Worm (Caenorhabditis elegans) whole organism, young adult: ENCODE results near the gene T03F7.5.

Experiments used
- B0019.2 ChIP-seq: fragments of 200-800 bp; sonication (Bioruptor generic); conservative IDR thresholded peaks from 2 replicates; pipeline ENCODE4 v1.3.6; 2022; ENCODE audit warnings: missing genetic modification reagents, missing genetic modification characterization, missing compliant biosample characterization
- B0035.1 ChIP-seq: sonication (generic microtip); optimal IDR thresholded peaks from 2 replicates; lab custom pipeline; 2016; ENCODE audit warnings: missing genetic modification characterization, mild to moderate bottlenecking, missing compliant biosample characterization, missing genotype, missing genetic modification reagents
- ZK185.1 ChIP-seq: sonication (generic microtip); optimal IDR thresholded peaks from 2 replicates; lab custom pipeline; 2016; ENCODE audit warnings: mild to moderate bottlenecking, missing genetic modification characterization, missing compliant biosample characterization; ENCODE audit not compliant: poor library complexity, severe bottlenecking
- akir-1 ChIP-seq: fragments of 200-800 bp; sonication (Bioruptor generic); optimal IDR thresholded peaks from 2 replicates; lab custom pipeline; 2018; ENCODE audit warnings: mild to moderate bottlenecking, missing genetic modification characterization, moderate library complexity, missing compliant biosample characterization
- ama-1 ChIP-seq, 3 experiments: fragments of 150-350 bp in 1 of 3; sonication (generic microtip) in 2 of 3; optimal IDR thresholded peaks; 2 replicates each; lab custom pipeline; 2014 to 2018; ENCODE audit warnings: missing biosample characterization in 2 of 3, missing genetic modification characterization in 2 of 3, missing genetic modification reagents in 2 of 3
- atf-7 ChIP-seq: sonication (generic microtip); optimal IDR thresholded peaks from 2 replicates; lab custom pipeline; 2017; ENCODE audit warnings: mild to moderate bottlenecking, missing genetic modification characterization, missing compliant biosample characterization
- attf-5 ChIP-seq: fragments of 200-800 bp; sonication (Bioruptor generic); optimal IDR thresholded peaks from 2 replicates; lab custom pipeline; 2018; ENCODE audit warnings: mild to moderate bottlenecking, missing genetic modification characterization, missing compliant biosample characterization
- attf-6 ChIP-seq: fragments of 200-800 bp; sonication (Bioruptor generic); IDR thresholded peaks from 2 replicates; pipeline ENCODE4 v1.3.6; 2022; ENCODE audit warnings: missing genetic modification reagents, missing genetic modification characterization, missing compliant biosample characterization
- bed-1 ChIP-seq: fragments of 200-800 bp; sonication (Bioruptor generic); IDR thresholded peaks from 2 replicates; pipeline ENCODE4 v1.3.6; 2022; ENCODE audit warnings: missing genetic modification reagents, missing genetic modification characterization, missing compliant biosample characterization
- bed-2 ChIP-seq: fragments of 200-800 bp; sonication (Bioruptor generic); IDR thresholded peaks from 2 replicates; pipeline ENCODE4 v1.3.6; 2022; ENCODE audit warnings: missing genetic modification reagents, missing genetic modification characterization, missing compliant biosample characterization
- ccch-3 ChIP-seq: fragments of 200-800 bp; sonication (Bioruptor generic); optimal IDR thresholded peaks from 2 replicates; lab custom pipeline; 2018; ENCODE audit warnings: mild to moderate bottlenecking, missing genetic modification characterization, missing compliant biosample characterization
- cebp-2 ChIP-seq: fragments of 200-800 bp; sonication (Bioruptor generic); IDR thresholded peaks from 2 replicates; pipeline ENCODE4 v1.3.6; 2022; ENCODE audit warnings: missing genetic modification characterization, missing compliant biosample characterization
- ceh-100 ChIP-seq: fragments of 200-800 bp; sonication (Bioruptor generic); IDR thresholded peaks from 2 replicates; pipeline ENCODE4 v1.3.6; 2022; ENCODE audit warnings: missing genetic modification reagents, missing genetic modification characterization, missing compliant biosample characterization
- ceh-58 ChIP-seq: fragments of 200-800 bp; sonication (Bioruptor generic); IDR thresholded peaks from 2 replicates; pipeline ENCODE4 v1.3.6; 2022; ENCODE audit warnings: missing genetic modification characterization, missing compliant biosample characterization
- chd-7 ChIP-seq: sonication (generic microtip); optimal IDR thresholded peaks from 2 replicates; lab custom pipeline; 2016; ENCODE audit warnings: mild to moderate bottlenecking, missing genetic modification characterization, moderate library complexity, missing compliant biosample characterization
- dpff-1 ChIP-seq: sonication (generic microtip); optimal IDR thresholded peaks from 2 replicates; lab custom pipeline; 2017; ENCODE audit warnings: mild to moderate bottlenecking, missing genetic modification characterization, missing compliant biosample characterization
- ekl-4 ChIP-seq: fragments of 200-800 bp; sonication (Bioruptor generic); IDR thresholded peaks from 2 replicates; pipeline ENCODE4 v1.3.6; 2022; ENCODE audit warnings: missing genetic modification reagents, missing genetic modification characterization, missing compliant biosample characterization
- ets-4 ChIP-seq: fragments of 200-800 bp; sonication (Bioruptor generic); optimal IDR thresholded peaks from 2 replicates; lab custom pipeline; 2018; ENCODE audit warnings: mild to moderate bottlenecking, missing genetic modification characterization, missing compliant biosample characterization
- fkh-3 ChIP-seq: sonication (generic microtip); optimal IDR thresholded peaks from 2 replicates; lab custom pipeline; 2016; ENCODE audit warnings: mild to moderate bottlenecking, missing genetic modification characterization, missing compliant biosample characterization
- him-1 ChIP-seq: sonication (generic microtip); optimal IDR thresholded peaks from 2 replicates; lab custom pipeline; 2016; ENCODE audit warnings: missing genotype, missing genetic modification reagents, missing genetic modification characterization, missing compliant biosample characterization
- hrde-1 ChIP-seq: sonication (generic microtip); optimal IDR thresholded peaks from 2 replicates; lab custom pipeline; 2016; ENCODE audit warnings: missing genetic modification characterization, mild to moderate bottlenecking, missing compliant biosample characterization, moderate library complexity, missing genotype, missing genetic modification reagents, borderline replicate concordance
- hsf-1 ChIP-seq: fragments of 200-800 bp; sonication (Bioruptor generic); IDR thresholded peaks from 2 replicates; pipeline ENCODE4 v1.3.6; 2022; ENCODE audit warnings: missing genetic modification reagents, missing genetic modification characterization, missing compliant biosample characterization
- lag-1 ChIP-seq: fragments of 200-800 bp; sonication (Bioruptor generic); IDR thresholded peaks from 2 replicates; pipeline ENCODE4 v1.3.6; 2022; ENCODE audit warnings: missing genetic modification reagents, missing genetic modification characterization, missing compliant biosample characterization
- let-607 ChIP-seq, 2 experiments: fragments of 200-800 bp in 1 of 2; sonication (Bioruptor generic) in 1 of 2; sonication (generic microtip) in 1 of 2; optimal IDR thresholded peaks; 2 replicates each; lab custom pipeline; 2016 to 2018; ENCODE audit warnings: mild to moderate bottlenecking in 2 of 2, missing compliant biosample characterization in 2 of 2, missing genetic modification characterization in 2 of 2, moderate library complexity in 2 of 2, missing genotype in 1 of 2
- lsy-27 ChIP-seq: sonication (generic microtip); optimal IDR thresholded peaks from 2 replicates; lab custom pipeline; 2017; ENCODE audit warnings: missing genetic modification characterization, mild to moderate bottlenecking, missing compliant biosample characterization, antibody characterized with exemption, missing genotype, borderline replicate concordance; ENCODE audit not compliant: insufficient read depth
- mes-4 ChIP-seq: sonication (generic microtip); optimal IDR thresholded peaks from 2 replicates; lab custom pipeline; 2016; ENCODE audit warnings: missing genotype, missing genetic modification characterization, missing compliant biosample characterization
- nfyb-1 ChIP-seq: fragments of 200-800 bp; sonication (Bioruptor generic); IDR thresholded peaks from 2 replicates; pipeline ENCODE4 v1.3.6; 2022; ENCODE audit warnings: missing genetic modification reagents, missing genetic modification characterization, missing compliant biosample characterization
- nhr-120 ChIP-seq: fragments of 200-800 bp; sonication (Bioruptor generic); IDR thresholded peaks from 2 replicates; pipeline ENCODE4 v1.3.6; 2022; ENCODE audit warnings: missing genetic modification characterization, missing compliant biosample characterization
- nhr-27 ChIP-seq: fragments of 200-800 bp; sonication (Bioruptor generic); optimal IDR thresholded peaks from 2 replicates; lab custom pipeline; 2018; ENCODE audit warnings: mild to moderate bottlenecking, missing genetic modification characterization, moderate library complexity, missing compliant biosample characterization
- nhr-90 ChIP-seq: sonication (generic microtip); optimal IDR thresholded peaks from 2 replicates; lab custom pipeline; 2016; ENCODE audit warnings: missing genotype, mild to moderate bottlenecking, missing genetic modification characterization, missing compliant biosample characterization
- rcor-1 ChIP-seq: fragments of 200-800 bp; sonication (Bioruptor generic); IDR thresholded peaks from 2 replicates; pipeline ENCODE4 v1.3.6; 2022; ENCODE audit warnings: missing genetic modification reagents, missing genetic modification characterization, missing compliant biosample characterization
- rec-8 ChIP-seq, 2 experiments: sonication (generic microtip); optimal IDR thresholded peaks; 2 replicates each; lab custom pipeline; 2016; ENCODE audit warnings: mild to moderate bottlenecking in 2 of 2, missing genetic modification characterization in 2 of 2, missing genetic modification reagents in 2 of 2, missing genotype in 2 of 2, missing biosample characterization in 1 of 2, missing compliant biosample characterization in 1 of 2, moderate library complexity in 1 of 2
- repo-1 ChIP-seq: sonication (generic microtip); optimal IDR thresholded peaks from 2 replicates; lab custom pipeline; 2017; ENCODE audit warnings: mild to moderate bottlenecking, missing genetic modification characterization, missing compliant biosample characterization
- rpc-1 ChIP-seq, 2 experiments: fragments of 150-350 bp in 1 of 2; sonication (generic microtip) in 1 of 2; optimal IDR thresholded peaks; 2 replicates each; lab custom pipeline; 2014 to 2018; ENCODE audit warnings: missing biosample characterization in 1 of 2, missing genetic modification characterization in 1 of 2, missing genetic modification reagents in 1 of 2, missing genotype in 1 of 2
- snpc-3.4 ChIP-seq: sonication (generic microtip); optimal IDR thresholded peaks from 2 replicates; lab custom pipeline; 2017; ENCODE audit warnings: missing genetic modification characterization, mild to moderate bottlenecking, missing compliant biosample characterization, antibody characterized with exemption, moderate library complexity, missing genotype, missing genetic modification reagents
- snpc-4 ChIP-seq, 5 experiments: fragments of 150-350 bp in 1 of 5; sonication (generic microtip) in 4 of 5; optimal IDR thresholded peaks; 2 replicates each; lab custom pipeline; 2014 to 2018; ENCODE audit warnings: missing genetic modification characterization in 5 of 5, missing biosample characterization in 3 of 5, antibody characterized with exemption in 2 of 5, mild to moderate bottlenecking in 2 of 5, missing compliant biosample characterization in 2 of 5, missing genotype in 2 of 5, moderate library complexity in 2 of 5, missing genetic modification reagents in 1 of 5
- tbx-9 ChIP-seq: sonication (generic microtip); optimal IDR thresholded peaks from 2 replicates; lab custom pipeline; 2016; ENCODE audit warnings: borderline replicate concordance, missing genetic modification characterization, inconsistent platforms, missing compliant biosample characterization
- unc-130 ChIP-seq: sonication (generic microtip); optimal IDR thresholded peaks from 2 replicates; lab custom pipeline; 2016; ENCODE audit warnings: missing genetic modification reagents, missing genetic modification characterization, missing compliant biosample characterization
- ztf-28 ChIP-seq: fragments of 200-800 bp; sonication (Bioruptor generic); IDR thresholded peaks from 2 replicates; pipeline ENCODE4 v1.3.6; 2022; ENCODE audit warnings: missing genetic modification reagents, missing genetic modification characterization, missing compliant biosample characterization
- ztf-3 ChIP-seq: fragments of 200-800 bp; sonication (Bioruptor generic); optimal IDR thresholded peaks from 2 replicates; lab custom pipeline; 2018; ENCODE audit warnings: mild to moderate bottlenecking, missing genetic modification characterization, missing compliant biosample characterization
- ztf-6 ChIP-seq: fragments of 200-800 bp; sonication (Bioruptor generic); IDR thresholded peaks from 2 replicates; pipeline ENCODE4 v1.3.6; 2022; ENCODE audit warnings: missing genetic modification reagents, missing genetic modification characterization, missing compliant biosample characterization

The T03F7.5 gene

DNA sequence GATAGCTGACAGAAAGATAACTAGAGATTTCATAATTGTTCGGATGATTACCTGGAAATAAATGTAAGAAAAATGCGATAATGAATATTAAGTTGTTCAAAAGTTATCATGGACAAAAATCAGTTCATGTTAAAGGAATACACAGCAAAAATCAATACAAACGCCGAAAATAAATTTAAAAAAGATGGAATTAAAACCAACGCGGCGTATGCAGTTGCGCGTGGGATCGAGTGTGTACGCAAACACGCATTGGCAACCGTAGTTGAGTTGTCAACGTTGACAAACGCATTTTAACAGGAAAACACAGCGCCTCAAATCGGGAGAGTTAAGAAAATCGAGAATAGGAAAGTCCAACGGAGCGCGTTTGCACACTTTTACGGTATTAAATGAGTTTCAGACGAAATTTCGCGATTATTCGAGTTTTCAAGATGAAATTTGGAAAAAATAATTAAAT is 28.4 kb upstream of the T03F7.5 start, which contains the start of gene tmed-10 (continued):
- TF ChIP-seq ccch-3, result no peak
- TF ChIP-seq atf-7 (tag; lab: Kevin White, UChicago), result no peak
- peak; percentile 89 for TF ChIP-seq rcor-1 (GFP tag; lab: Robert Waterston, UW)
- TF ChIP-seq snpc-4 (GFP tag; optimal IDR thresholded peaks at IDR 0.05; lab: Kevin White, UChicago), result peak; percentile 28
- peak in 3 of 4 experiments; percentile 27 to 72 (median 57) for TF ChIP-seq snpc-4 (tag; optimal IDR thresholded peaks at IDR 0.05; lab: Kevin White, UChicago)
- TF ChIP-seq nfyb-1 (GFP tag; lab: Robert Waterston, UW), result peak; percentile 76
- no peak for TF ChIP-seq nhr-120 (GFP tag; lab: Robert Waterston, UW)
- TF ChIP-seq B0019.2 (GFP tag; lab: Robert Waterston, UW), result peak; percentile 38; the same call in 1 of the 2 replicates
- TF ChIP-seq B0035.1 (tag; lab: Kevin White, UChicago), result no peak
- TF ChIP-seq ceh-100 (GFP tag; lab: Robert Waterston, UW), result peak; percentile 89
- TF ChIP-seq repo-1 (tag; lab: Kevin White, UChicago), result no peak
- peak; percentile 93 to 94 for TF ChIP-seq let-607 (tag; optimal IDR thresholded peaks at IDR 0.05; lab: Kevin White, UChicago)
- no peak for TF ChIP-seq him-1 (tag; lab: Kevin White, UChicago)
- no peak for TF ChIP-seq ztf-3 (GFP tag; lab: Kevin White, UChicago)
- TF ChIP-seq bed-2 (GFP tag; lab: Robert Waterston, UW), result no peak
- no peak for TF ChIP-seq nhr-90 (tag; lab: Kevin White, UChicago)
- no peak for TF ChIP-seq lag-1 (GFP tag; lab: Robert Waterston, UW)
- TF ChIP-seq akir-1 (GFP tag; lab: Kevin White, UChicago), result no peak
- no peak for TF ChIP-seq unc-130 (GFP tag; lab: Kevin White, UChicago)
- TF ChIP-seq ztf-28 (GFP tag; lab: Robert Waterston, UW), result no peak
- peak; percentile 77 for TF ChIP-seq ekl-4 (GFP tag; lab: Robert Waterston, UW)
- TF ChIP-seq attf-5 (GFP tag; lab: Kevin White, UChicago), result peak; percentile 76
- no peak for TF ChIP-seq ceh-58
- no peak for TF ChIP-seq tbx-9 (tag; lab: Kevin White, UChicago)
- no peak for TF ChIP-seq rec-8 (tag; optimal IDR thresholded peaks at IDR 0.05; lab: Kevin White, UChicago)
- no peak for TF ChIP-seq fkh-3 (tag; lab: Kevin White, UChicago)
- no peak for TF ChIP-seq nhr-27 (tag; lab: Kevin White, UChicago)
- peak; percentile 41 for TF ChIP-seq snpc-3.4
- TF ChIP-seq mes-4 (tag; lab: Kevin White, UChicago), result no peak
- no peak for TF ChIP-seq ama-1 (optimal IDR thresholded peaks at IDR 0.05; lab: Kevin White, UChicago)
- no peak for TF ChIP-seq ama-1 (GFP tag; optimal IDR thresholded peaks at IDR 0.05; lab: Kevin White, UChicago)
- TF ChIP-seq lsy-27, result no peak
- TF ChIP-seq ets-4 (GFP tag; lab: Kevin White, UChicago), result no peak
- no peak for TF ChIP-seq bed-1
- TF ChIP-seq ztf-6 (GFP tag; lab: Robert Waterston, UW), result peak; percentile 50; the same call in 1 of the 2 replicates
- no peak for TF ChIP-seq hrde-1 (tag; lab: Kevin White, UChicago)
- TF ChIP-seq dpff-1 (tag; lab: Kevin White, UChicago), result no peak
- TF ChIP-seq cebp-2 (GFP tag; lab: Robert Waterston, UW), result no peak
- 0 out of 2 replicates have a peak, but pooled peaks have one; percentile 13 for TF ChIP-seq attf-6 (GFP tag; lab: Robert Waterston, UW)
- TF ChIP-seq ZK185.1 (tag; lab: Kevin White, UChicago), result no peak
- TF ChIP-seq rpc-1 (optimal IDR thresholded peaks at IDR 0.05; lab: Kevin White, UChicago), result no peak
- TF ChIP-seq rpc-1 (tag; optimal IDR thresholded peaks at IDR 0.05; lab: Kevin White, UChicago), result no peak
- no peak for TF ChIP-seq hsf-1 (GFP tag; lab: Robert Waterston, UW)
- TF ChIP-seq chd-7 (tag; lab: Kevin White, UChicago), result no peak
- TF ChIP-seq, all 124 proteins: peak for 34
